Fruit fly (Drosophila melanogaster) whole organism, adult: Measurements from ENCODE around the gene CG3982.

ENCODE experiments used
- CG11617 ChIP-seq: fragments of 200-800 bp; sonication (Bioruptor generic); optimal IDR thresholded peaks from 2 replicates; lab custom pipeline; 2017; ENCODE audit warnings: mild to moderate bottlenecking, missing biosample characterization, missing genetic modification reagents, missing genetic modification characterization
- CG14711 ChIP-seq: fragments of 200-800 bp; sonication (Bioruptor generic); optimal IDR thresholded peaks from 2 replicates; lab custom pipeline; 2018; ENCODE audit warnings: missing biosample characterization, mild to moderate bottlenecking, missing genetic modification characterization, moderate library complexity
- CG1620 ChIP-seq: fragments of 200-800 bp; sonication (Bioruptor generic); optimal IDR thresholded peaks from 2 replicates; lab custom pipeline; 2016; ENCODE audit warnings: missing biosample characterization, missing genetic modification characterization
- CG33017 ChIP-seq: fragments of 200-800 bp; sonication (Bioruptor generic); optimal IDR thresholded peaks from 2 replicates; lab custom pipeline; 2018; ENCODE audit warnings: missing biosample characterization, mild to moderate bottlenecking, missing genetic modification characterization, moderate library complexity
- CG5204 ChIP-seq: fragments of 200-800 bp; sonication (Bioruptor generic); optimal IDR thresholded peaks from 2 replicates; lab custom pipeline; 2016; ENCODE audit warnings: missing biosample characterization, missing genetic modification characterization
- CG7045 ChIP-seq: fragments of 200-800 bp; sonication (Bioruptor generic); optimal IDR thresholded peaks from 2 replicates; lab custom pipeline; 2017; ENCODE audit warnings: missing biosample characterization, mild to moderate bottlenecking, missing genetic modification characterization
- CG7101 ChIP-seq: fragments of 200-800 bp; sonication (Bioruptor generic); optimal IDR thresholded peaks from 2 replicates; lab custom pipeline; 2018; ENCODE audit warnings: missing biosample characterization, mild to moderate bottlenecking, missing genetic modification characterization, moderate library complexity
- Hr96 ChIP-seq: fragments of 200-800 bp; sonication (Bioruptor generic); optimal IDR thresholded peaks from 2 replicates; lab custom pipeline; 2016; ENCODE audit warnings: missing biosample characterization, missing genetic modification characterization
- Mnt ChIP-seq: fragments of 200-800 bp; sonication (Bioruptor generic); optimal IDR thresholded peaks from 2 replicates; lab custom pipeline; 2016; ENCODE audit warnings: missing biosample characterization, mild to moderate bottlenecking, missing genetic modification characterization
- cic ChIP-seq: fragments of 200-800 bp; sonication (Bioruptor generic); optimal IDR thresholded peaks from 2 replicates; lab custom pipeline; 2017; ENCODE audit warnings: missing biosample characterization, mild to moderate bottlenecking, missing genetic modification characterization, moderate library complexity
- cnc ChIP-seq, 2 experiments: fragments of >200 bp; optimal IDR thresholded peaks; 2 replicates each; lab custom pipeline; 2017
- kay ChIP-seq: fragments of 200-800 bp; sonication (Bioruptor generic); peaks from one replicate; lab custom pipeline; 2016; ENCODE audit warnings: missing biosample characterization, missing genetic modification characterization, borderline replicate concordance
- pad ChIP-seq: fragments of 200-800 bp; sonication (Bioruptor generic); optimal IDR thresholded peaks from 3 replicates; lab custom pipeline; 2017; ENCODE audit warnings: missing biosample characterization, missing genetic modification characterization, mild to moderate bottlenecking, moderate library complexity, missing genetic modification reagents
- toe ChIP-seq: fragments of 200-800 bp; sonication (Bioruptor generic); optimal IDR thresholded peaks from 2 replicates; lab custom pipeline; 2016; ENCODE audit warnings: missing biosample characterization, missing genetic modification characterization

- TF ChIP-seq toe (no peak), cic (GFP tag; lab: Kevin White, UChicago) (no peak), CG5204 (GFP tag; lab: Kevin White, UChicago) (no peak), cnc (optimal IDR thresholded peaks at IDR 0.05; lab: Kevin White, UChicago) (peak in 1 of 2 experiments; percentile 62), pad (GFP tag; lab: Kevin White, UChicago) (no peak), kay (GFP tag; lab: Kevin White, UChicago) (no peak), CG7045 (GFP tag; lab: Kevin White, UChicago) (no peak), CG14711 (tag; lab: Kevin White, UChicago) (no peak), CG33017 (tag; lab: Kevin White, UChicago) (no peak), Mnt (no peak), CG1620 (GFP tag; lab: Kevin White, UChicago) (no peak), CG7101 (tag; lab: Kevin White, UChicago) (no peak), CG11617 (GFP tag; lab: Kevin White, UChicago) (no peak), Hr96 (no peak)
Measured at dm6 chr3L:9422135-9422534, 4.9 kb upstream of the CG3982 start.
